Worm (Caenorhabditis elegans) whole organism, L4 larva: Measurements from ENCODE around the gene maph-1.3.
"Not testable (repeated sequence)": the region's sequence is repeated elsewhere in the genome, so short reads cannot be mapped to it uniquely, and the experiment has no call there.

Experiments used
- T26A8.4 ChIP-seq: fragments of 200-800 bp; sonication (Bioruptor generic); IDR thresholded peaks from 2 replicates; pipeline ENCODE4 v1.3.6; 2022; ENCODE audit warnings: missing genetic modification characterization, missing compliant biosample characterization
- arid-1 ChIP-seq: fragments of 200-800 bp; sonication (Bioruptor generic); conservative IDR thresholded peaks from 2 replicates; pipeline ENCODE4 v1.3.6; 2022; ENCODE audit warnings: missing genetic modification reagents, missing genetic modification characterization, missing compliant biosample characterization
- dmd-6 ChIP-seq: fragments of 200-800 bp; sonication (Bioruptor generic); IDR thresholded peaks from 2 replicates; pipeline ENCODE4 v1.3.6; 2022; ENCODE audit warnings: missing genetic modification reagents, missing genetic modification characterization, missing compliant biosample characterization
- dmd-9 ChIP-seq: fragments of 200-800 bp; sonication (Bioruptor generic); IDR thresholded peaks from 2 replicates; pipeline ENCODE4 v1.3.6; 2022; ENCODE audit warnings: missing genetic modification reagents, missing genetic modification characterization, missing compliant biosample characterization
- fkh-10 ChIP-seq: fragments of 150-350 bp; optimal IDR thresholded peaks from 2 replicates; lab custom pipeline; 2014; ENCODE audit warnings: missing biosample characterization, missing genetic modification reagents, missing genetic modification characterization
- gei-8 ChIP-seq: fragments of 200-800 bp; sonication (Bioruptor generic); optimal IDR thresholded peaks from 2 replicates; lab custom pipeline; 2018; ENCODE audit warnings: mild to moderate bottlenecking, missing genetic modification characterization, missing compliant biosample characterization
- lin-39 ChIP-seq: fragments of 150-350 bp; optimal IDR thresholded peaks from 2 replicates; lab custom pipeline; 2014; ENCODE audit warnings: missing biosample characterization, missing genetic modification reagents, missing genetic modification characterization
- mdl-1 ChIP-seq, 2 experiments: fragments of 150-350 bp in 1 of 2; sonication (generic microtip) in 1 of 2; optimal IDR thresholded peaks; 2 replicates each; lab custom pipeline; 2014 to 2017; ENCODE audit warnings: missing biosample characterization in 2 of 2, missing genetic modification characterization in 2 of 2
- nhr-111 ChIP-seq: fragments of 200-800 bp; sonication (Bioruptor generic); optimal IDR thresholded peaks from 2 replicates; lab custom pipeline; 2018; ENCODE audit warnings: mild to moderate bottlenecking, missing genetic modification characterization, missing compliant biosample characterization
- nhr-237 ChIP-seq: sonication (generic microtip); optimal IDR thresholded peaks from 2 replicates; lab custom pipeline; 2017; ENCODE audit warnings: missing biosample characterization, missing genetic modification characterization
- nhr-6 ChIP-seq: fragments of 150-350 bp; optimal IDR thresholded peaks from 2 replicates; lab custom pipeline; 2014; ENCODE audit warnings: missing biosample characterization, missing genetic modification characterization
- nhr-77 ChIP-seq: fragments of 150-350 bp; optimal IDR thresholded peaks from 2 replicates; lab custom pipeline; 2014; ENCODE audit warnings: missing biosample characterization, missing genetic modification characterization
- unc-39 ChIP-seq: sonication (generic microtip); optimal IDR thresholded peaks from 2 replicates; lab custom pipeline; 2017; ENCODE audit warnings: missing biosample characterization, missing genetic modification characterization
- ztf-11 ChIP-seq: fragments of 150-350 bp; optimal IDR thresholded peaks from 2 replicates; lab custom pipeline; 2014; ENCODE audit warnings: missing biosample characterization, missing genetic modification characterization

- not testable (repeated sequence) for TF ChIP-seq arid-1 (GFP tag; lab: Robert Waterston, UW); ztf-11 (tag; lab: Kevin White, UChicago); T26A8.4; mdl-1 (tag; optimal IDR thresholded peaks at IDR 0.05; lab: Kevin White, UChicago); dmd-6; nhr-111; nhr-237 (tag; lab: Kevin White, UChicago); nhr-77; gei-8 (GFP tag; lab: Kevin White, UChicago); lin-39; dmd-9 (GFP tag; lab: Robert Waterston, UW); unc-39 (tag; lab: Kevin White, UChicago); fkh-10 (GFP tag; lab: Kevin White, UChicago); nhr-6 (tag; lab: Kevin White, UChicago)
Measured at ce11 chrIII:3852030-3852579, 7.4 kb downstream of the maph-1.3 start, which contains the start of gene cyp-25A4.
